Fruit fly (Drosophila melanogaster): ENCODE data around the gene Lim3.

- TF ChIP-seq CG1621 (tag; optimal IDR thresholded peaks at IDR 0.05) (no peak), Hr39 (GFP tag; optimal IDR thresholded peaks at IDR 0.05) (no peak), CG31627 (GFP tag; optimal IDR thresholded peaks at IDR 0.05) (no peak)
Measured at dm6 chr2L:19074099-19074828, 34.0 kb downstream of the Lim3 start, which contains the start of gene CG17572.

All from whole organism, prepupa.